Worm (Caenorhabditis elegans) whole organism, L2 larva: ENCODE results near the gene K02A6.2.

Experiments used
- C34F6.9 ChIP-seq: fragments of 150-350 bp; optimal IDR thresholded peaks from 2 replicates; lab custom pipeline; 2014; ENCODE audit warnings: missing biosample characterization, missing genetic modification characterization
- R02D3.7 ChIP-seq: fragments of 150-350 bp; optimal IDR thresholded peaks from 2 replicates; lab custom pipeline; 2014; ENCODE audit warnings: missing biosample characterization, missing genetic modification characterization
- alr-1 ChIP-seq: fragments of 150-350 bp; optimal IDR thresholded peaks from 2 replicates; lab custom pipeline; 2014; ENCODE audit warnings: missing biosample characterization, missing genetic modification characterization
- aly-2 ChIP-seq: fragments of 150-350 bp; optimal IDR thresholded peaks from 2 replicates; lab custom pipeline; 2014; ENCODE audit warnings: missing biosample characterization, missing genetic modification characterization
- ama-1 ChIP-seq: fragments of 150-350 bp; optimal IDR thresholded peaks from 2 replicates; lab custom pipeline; 2018; ENCODE audit warnings: inconsistent platforms
- ceh-16 ChIP-seq: fragments of 150-350 bp; optimal IDR thresholded peaks from 2 replicates; lab custom pipeline; 2014; ENCODE audit warnings: missing biosample characterization, missing genetic modification characterization
- dmd-4 ChIP-seq: sonication (generic microtip); optimal IDR thresholded peaks from 2 replicates; lab custom pipeline; 2017; ENCODE audit warnings: missing biosample characterization, missing genetic modification characterization
- egl-27 ChIP-seq: sonication (generic microtip); optimal IDR thresholded peaks from 3 replicates; lab custom pipeline; 2017; ENCODE audit warnings: missing biosample characterization, missing genetic modification reagents, missing genetic modification characterization
- elt-1 ChIP-seq: fragments of 150-350 bp; optimal IDR thresholded peaks from 2 replicates; lab custom pipeline; 2014; ENCODE audit warnings: missing biosample characterization, missing genetic modification characterization
- elt-3 ChIP-seq: sonication (generic microtip); optimal IDR thresholded peaks from 2 replicates; lab custom pipeline; 2017; ENCODE audit warnings: missing biosample characterization, missing genetic modification characterization
- fos-1 ChIP-seq: fragments of 150-350 bp; optimal IDR thresholded peaks from 2 replicates; lab custom pipeline; 2014; ENCODE audit warnings: missing biosample characterization, missing genetic modification characterization
- gmeb-1 ChIP-seq: fragments of 150-350 bp; optimal IDR thresholded peaks from 2 replicates; lab custom pipeline; 2014; ENCODE audit warnings: missing biosample characterization, missing genetic modification characterization
- lin-11 ChIP-seq: fragments of 150-350 bp; sonication (generic microtip); optimal IDR thresholded peaks from 2 replicates; lab custom pipeline; 2014; ENCODE audit warnings: missing biosample characterization, missing genetic modification characterization, inconsistent platforms, mixed read lengths
- lin-13 ChIP-seq: fragments of 150-350 bp; optimal IDR thresholded peaks from 2 replicates; lab custom pipeline; 2014; ENCODE audit warnings: missing biosample characterization, missing genetic modification reagents, missing genetic modification characterization
- lsy-2 ChIP-seq, 2 experiments: fragments of 150-350 bp in 1 of 2; sonication (generic microtip) in 1 of 2; optimal IDR thresholded peaks; 2 replicates each; lab custom pipeline; 2014 to 2017; ENCODE audit warnings: missing biosample characterization in 2 of 2, missing genetic modification characterization in 2 of 2
- mab-5 ChIP-seq: fragments of 150-350 bp; optimal IDR thresholded peaks from 2 replicates; lab custom pipeline; 2014; ENCODE audit warnings: missing biosample characterization, missing genetic modification characterization
- mbf-1 ChIP-seq: sonication (generic microtip); optimal IDR thresholded peaks from 2 replicates; lab custom pipeline; 2017; ENCODE audit warnings: missing biosample characterization, missing genetic modification characterization
- nhr-10 ChIP-seq: sonication (generic microtip); optimal IDR thresholded peaks from 2 replicates; lab custom pipeline; 2017; ENCODE audit warnings: missing biosample characterization, missing genetic modification characterization
- nhr-11 ChIP-seq: fragments of 150-350 bp; optimal IDR thresholded peaks from 2 replicates; lab custom pipeline; 2014; ENCODE audit warnings: missing biosample characterization, missing genetic modification characterization
- nhr-12 ChIP-seq: fragments of 150-350 bp; optimal IDR thresholded peaks from 2 replicates; lab custom pipeline; 2014; ENCODE audit warnings: missing biosample characterization, missing genetic modification characterization
- nhr-129 ChIP-seq: fragments of 150-350 bp; optimal IDR thresholded peaks from 2 replicates; lab custom pipeline; 2014; ENCODE audit warnings: missing biosample characterization, missing genetic modification characterization
- nhr-21 ChIP-seq: fragments of 150-350 bp; optimal IDR thresholded peaks from 2 replicates; lab custom pipeline; 2014; ENCODE audit warnings: missing biosample characterization, missing genetic modification characterization
- nhr-23 ChIP-seq: fragments of 150-350 bp; optimal IDR thresholded peaks from 2 replicates; lab custom pipeline; 2014; ENCODE audit warnings: missing biosample characterization, missing genetic modification reagents, missing genetic modification characterization
- nhr-237 ChIP-seq: fragments of 150-350 bp; optimal IDR thresholded peaks from 2 replicates; lab custom pipeline; 2014; ENCODE audit warnings: missing biosample characterization, missing genetic modification characterization
- nhr-25 ChIP-seq: fragments of 150-350 bp; sonication (generic microtip); optimal IDR thresholded peaks from 3 replicates; lab custom pipeline; 2014; ENCODE audit warnings: missing biosample characterization, missing genetic modification characterization
- nhr-6 ChIP-seq: fragments of 150-350 bp; optimal IDR thresholded peaks from 2 replicates; lab custom pipeline; 2014; ENCODE audit warnings: missing biosample characterization, missing genetic modification characterization
- nhr-77 ChIP-seq: fragments of 150-350 bp; optimal IDR thresholded peaks from 2 replicates; lab custom pipeline; 2014; ENCODE audit warnings: missing biosample characterization, missing genetic modification characterization
- peb-1 ChIP-seq: fragments of 150-350 bp; optimal IDR thresholded peaks from 2 replicates; lab custom pipeline; 2014; ENCODE audit warnings: missing biosample characterization, missing genetic modification characterization
- skn-1 ChIP-seq: sonication (generic microtip); optimal IDR thresholded peaks from 2 replicates; lab custom pipeline; 2017; ENCODE audit warnings: missing biosample characterization, missing genetic modification characterization
- sma-3 ChIP-seq: sonication (generic microtip); optimal IDR thresholded peaks from 2 replicates; lab custom pipeline; 2016; ENCODE audit warnings: missing genetic modification reagents, missing genetic modification characterization, missing compliant biosample characterization
- snpc-4 ChIP-seq: fragments of 150-350 bp; optimal IDR thresholded peaks from 2 replicates; lab custom pipeline; 2014; ENCODE audit warnings: missing biosample characterization, missing genetic modification characterization
- unc-55 ChIP-seq: fragments of 150-350 bp; sonication (generic microtip); optimal IDR thresholded peaks from 3 replicates; lab custom pipeline; 2014; ENCODE audit warnings: missing biosample characterization, missing genetic modification reagents, missing genetic modification characterization
- zag-1 ChIP-seq: fragments of 150-350 bp; optimal IDR thresholded peaks from 2 replicates; lab custom pipeline; 2014; ENCODE audit warnings: missing biosample characterization, missing genetic modification characterization
- ztf-1 ChIP-seq: fragments of 200-800 bp; sonication (Bioruptor generic); conservative IDR thresholded peaks from 2 replicates; pipeline ENCODE4 v1.3.6; 2022; ENCODE audit warnings: missing genetic modification characterization, missing compliant biosample characterization
- ztf-11 ChIP-seq: sonication (generic microtip); optimal IDR thresholded peaks from 2 replicates; lab custom pipeline; 2017; ENCODE audit warnings: missing biosample characterization, missing genetic modification characterization
- ztf-4 ChIP-seq: fragments of 150-350 bp; optimal IDR thresholded peaks from 2 replicates; lab custom pipeline; 2014; ENCODE audit warnings: missing biosample characterization, missing genetic modification characterization

The K02A6.2 gene

DNA sequence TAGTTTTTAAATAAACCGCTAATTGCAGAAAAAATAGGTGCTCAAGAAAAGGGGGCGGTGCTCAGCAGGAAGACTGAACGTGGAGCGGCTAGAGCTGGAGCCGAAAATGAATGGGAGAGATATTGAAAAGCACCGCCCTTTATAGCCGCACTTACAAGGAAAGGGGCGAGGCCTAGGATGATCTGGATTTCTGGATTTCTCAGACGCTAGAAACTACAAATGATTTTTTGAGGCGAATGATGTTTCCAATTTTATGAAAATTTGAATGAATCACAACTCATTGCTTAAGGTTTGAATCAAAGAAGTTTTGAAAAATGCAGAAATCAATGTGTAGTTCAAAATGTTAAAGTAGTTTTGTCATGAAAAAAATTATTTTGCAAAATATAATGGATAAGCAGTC is at the start of gene K02A6.2:
Gene K02A6.2 (minus strand): TSS at position 101 of the 400 bp plus-strand sequence.
- TF ChIP-seq zag-1 (tag; lab: Kevin White, UChicago): no peak
- TF ChIP-seq skn-1 (tag; lab: Kevin White, UChicago): no peak
- no peak for TF ChIP-seq egl-27 (tag; lab: Kevin White, UChicago)
- TF ChIP-seq peb-1 (tag; lab: Kevin White, UChicago): no peak
- TF ChIP-seq nhr-11 (tag; lab: Kevin White, UChicago): no peak
- no peak for TF ChIP-seq lsy-2 (tag; optimal IDR thresholded peaks at IDR 0.05; lab: Kevin White, UChicago)
- TF ChIP-seq gmeb-1 (tag; lab: Kevin White, UChicago): no peak
- no peak for TF ChIP-seq ztf-4
- no peak for TF ChIP-seq C34F6.9 (tag; lab: Kevin White, UChicago)
- TF ChIP-seq nhr-21 (tag; lab: Kevin White, UChicago): no peak
- TF ChIP-seq dmd-4: no peak
- TF ChIP-seq fos-1 (tag; lab: Kevin White, UChicago): no peak
- no peak for TF ChIP-seq nhr-25 (tag; lab: Kevin White, UChicago)
- no peak for TF ChIP-seq nhr-237 (tag; lab: Kevin White, UChicago)
- no peak for TF ChIP-seq R02D3.7 (tag; lab: Kevin White, UChicago)
- TF ChIP-seq nhr-12: no peak
- TF ChIP-seq elt-3 (tag; lab: Kevin White, UChicago): no peak
- no peak for TF ChIP-seq ztf-11 (tag; lab: Kevin White, UChicago)
- no peak for TF ChIP-seq nhr-129
- TF ChIP-seq unc-55: no peak

- TF ChIP-seq ceh-16: no peak
- no peak for TF ChIP-seq snpc-4 (tag; lab: Kevin White, UChicago)
- no peak for TF ChIP-seq nhr-77 (tag; lab: Kevin White, UChicago)
- TF ChIP-seq nhr-23 (tag; lab: Kevin White, UChicago): no peak
- TF ChIP-seq aly-2: no peak
- TF ChIP-seq mab-5 (tag; lab: Kevin White, UChicago): no peak
Measured at ce11 chrX:8273496-8273895, 48.7 kb upstream of the K02A6.2 start.

DNA sequence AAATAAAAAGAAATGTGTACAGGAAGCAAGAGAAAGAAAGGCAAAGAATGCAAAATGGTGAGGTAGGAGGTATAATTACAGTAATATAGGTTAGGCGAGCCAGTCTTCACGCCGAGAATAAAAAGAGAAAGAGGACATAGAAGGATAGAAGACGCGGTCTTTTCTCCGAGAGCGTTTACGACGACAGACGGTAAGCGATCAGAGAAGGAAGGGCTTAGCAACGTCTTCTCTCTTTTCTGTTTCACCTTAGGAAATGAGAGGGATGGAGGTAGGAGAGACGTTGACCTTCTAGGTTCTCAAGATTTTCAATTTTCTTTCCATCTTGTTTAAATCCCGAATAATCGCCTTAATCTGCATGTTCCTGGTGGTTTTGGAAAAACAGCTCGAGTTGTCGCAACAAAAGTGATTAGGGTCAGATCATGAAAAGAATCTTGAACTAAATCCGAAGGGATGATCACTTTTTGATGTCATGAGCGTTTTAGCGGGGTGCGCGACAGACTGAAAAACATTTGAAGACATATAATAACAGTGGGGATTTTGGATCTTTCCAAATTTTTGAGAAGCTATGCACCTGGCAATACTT is 46.2 kb upstream of the K02A6.2 start, which contains the start of gene cutl-29:
Gene cutl-29 (minus strand): TSS at position 51 of the 583 bp plus-strand sequence.
- no peak for TF ChIP-seq nhr-12
- no peak for TF ChIP-seq egl-27 (tag; lab: Kevin White, UChicago)
- no peak for TF ChIP-seq unc-55
- no peak for TF ChIP-seq nhr-6
- TF ChIP-seq nhr-129: no peak
- no peak for TF ChIP-seq aly-2
- no peak for TF ChIP-seq ama-1 (lab: Kevin White, UChicago)
- no peak for TF ChIP-seq lin-11
- no peak for TF ChIP-seq lin-13 (GFP tag; lab: Kevin White, UChicago)
- TF ChIP-seq mab-5 (tag; lab: Kevin White, UChicago): no peak
- no peak for TF ChIP-seq nhr-10
- no peak for TF ChIP-seq C34F6.9 (tag; lab: Kevin White, UChicago)
- no peak for TF ChIP-seq ceh-16
- TF ChIP-seq ztf-11 (tag; lab: Kevin White, UChicago): no peak
- no peak for TF ChIP-seq sma-3 (GFP tag; lab: Kevin White, UChicago)
- no peak for TF ChIP-seq gmeb-1 (tag; lab: Kevin White, UChicago)
- no peak for TF ChIP-seq elt-1
- no peak for TF ChIP-seq alr-1 (tag; lab: Kevin White, UChicago)
- TF ChIP-seq mbf-1 (tag; lab: Kevin White, UChicago): no peak
- TF ChIP-seq, all 48 proteins: peak for 0

DNA sequence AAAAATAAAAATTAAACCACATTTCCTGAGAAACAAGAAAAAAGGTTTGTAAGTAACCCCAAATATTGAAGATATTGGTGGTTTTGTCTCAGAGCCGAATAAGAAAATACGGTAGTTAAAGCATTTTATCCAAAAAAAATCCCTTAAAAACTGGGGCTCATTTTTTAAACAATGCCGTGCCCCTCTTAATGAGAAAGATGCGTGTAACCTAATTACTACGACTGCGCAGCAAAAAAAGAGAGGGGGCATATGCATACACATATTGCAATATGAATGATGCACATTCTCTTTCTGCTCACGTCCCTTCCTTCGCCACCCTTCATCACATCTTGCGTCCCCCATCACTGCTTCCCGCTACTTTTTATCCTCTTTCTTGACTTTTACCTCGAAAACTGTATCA is 43.3 kb upstream of the K02A6.2 start:
- no peak for TF ChIP-seq lin-13 (GFP tag; lab: Kevin White, UChicago)
- TF ChIP-seq ztf-1 (GFP tag; lab: Robert Waterston, UW): no peak

DNA sequence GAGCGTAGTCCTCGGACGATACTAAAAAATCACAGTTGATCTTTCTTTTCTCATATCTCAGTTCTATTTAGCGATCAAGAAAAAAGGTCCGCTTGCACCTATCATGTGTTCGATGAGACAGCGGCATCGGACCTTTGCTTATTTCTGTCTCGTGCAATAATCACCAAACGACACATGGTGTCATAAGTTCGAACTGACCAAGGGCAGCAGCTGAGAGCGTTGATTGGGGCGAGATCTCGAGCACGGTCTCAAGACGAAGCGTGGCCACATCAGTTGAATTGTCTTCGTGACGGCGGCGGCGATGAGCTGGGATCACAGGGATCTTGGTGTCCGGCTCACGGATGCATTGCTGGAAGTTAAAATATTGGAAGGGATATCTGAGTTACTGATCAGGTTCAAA is 37.9 kb upstream of the K02A6.2 start:
- TF ChIP-seq nhr-129: peak; percentile 38
- TF ChIP-seq nhr-12: no peak
